Fruit fly (Drosophila melanogaster): Measurements from ENCODE around the gene CG12576.

dm6 chrX:22474881-22475280, 7.3 kb downstream of the CG12576 start:
- TF ChIP-seq Hr78 (GFP tag; optimal IDR thresholded peaks at IDR 0.05) (no peak), dmrt93B (GFP tag; optimal IDR thresholded peaks at IDR 0.05) (no peak), br (GFP tag; optimal IDR thresholded peaks at IDR 0.05) (no peak), GATAd (GFP tag; optimal IDR thresholded peaks at IDR 0.05) (no peak), CG32264 (GFP tag; optimal IDR thresholded peaks at IDR 0.05) (no peak), pan (optimal IDR thresholded peaks at IDR 0.05) (no peak), Myc (optimal IDR thresholded peaks at IDR 0.05) (no peak), ey (GFP tag; optimal IDR thresholded peaks at IDR 0.05) (no peak), CrebA (GFP tag; optimal IDR thresholded peaks at IDR 0.05; ENCODE audit: borderline replicate concordance) (no peak)
